Worm (Caenorhabditis elegans): ENCODE data around the gene F21F8.5.

ce11 chrV:8271995-8272394, 5.9 kb upstream of the F21F8.5 start, which contains the start of gene asp-5:
- no peak for TF ChIP-seq lin-39 (tag; optimal IDR thresholded peaks at IDR 0.05)
- TF ChIP-seq jun-1 (tag; optimal IDR thresholded peaks at IDR 0.05), result no peak
- TF ChIP-seq daf-19 (GFP tag; conservative IDR thresholded peaks at IDR 0.05), result no peak
- TF ChIP-seq nhr-11 (tag; optimal IDR thresholded peaks at IDR 0.05), result no peak
- TF ChIP-seq unc-62 (GFP tag; optimal IDR thresholded peaks at IDR 0.05 in 1 of 2), result no peak
- TF ChIP-seq unc-62 (tag; optimal IDR thresholded peaks at IDR 0.05), result no peak
- no peak for TF ChIP-seq dmd-9 (GFP tag; IDR thresholded peaks at IDR 0.05)
- no peak for TF ChIP-seq ztf-11 (tag; optimal IDR thresholded peaks at IDR 0.05)
- no peak for TF ChIP-seq ctbp-1 (GFP tag; IDR thresholded peaks at IDR 0.05)
- TF ChIP-seq snpc-4 (tag; optimal IDR thresholded peaks at IDR 0.05), result no peak
- no peak for TF ChIP-seq ztf-7 (tag; optimal IDR thresholded peaks at IDR 0.05)

Measured in whole organism, L4 larva.